Worm (Caenorhabditis elegans) whole organism, L1 larva: Measurements from ENCODE around the gene str-143.

Experiments
- C34B4.2 ChIP-seq: sonication (generic microtip); optimal IDR thresholded peaks from 2 replicates; lab custom pipeline; 2017; ENCODE audit warnings: mild to moderate bottlenecking, missing genetic modification characterization, missing compliant biosample characterization
- Y116A8C.19 ChIP-seq: sonication (generic microtip); optimal IDR thresholded peaks from 2 replicates; lab custom pipeline; 2016; ENCODE audit warnings: missing compliant biosample characterization, missing genetic modification characterization, borderline replicate concordance
- blmp-1 ChIP-seq: fragments of 150-350 bp; optimal IDR thresholded peaks from 2 replicates; lab custom pipeline; 2014; ENCODE audit warnings: missing biosample characterization, missing genetic modification characterization
- ceh-8 ChIP-seq: fragments of 200-800 bp; sonication (Bioruptor generic); optimal IDR thresholded peaks from 2 replicates; lab custom pipeline; 2018; ENCODE audit warnings: mild to moderate bottlenecking, missing genetic modification characterization, moderate library complexity, missing compliant biosample characterization
- ceh-88 ChIP-seq: fragments of 200-800 bp; sonication (Bioruptor generic); IDR thresholded peaks from 2 replicates; pipeline ENCODE4 v1.3.6; 2022; ENCODE audit warnings: missing genetic modification characterization, missing compliant biosample characterization
- ces-1 ChIP-seq: fragments of 150-350 bp; optimal IDR thresholded peaks from 2 replicates; lab custom pipeline; 2014; ENCODE audit warnings: missing biosample characterization, missing genetic modification reagents, missing genetic modification characterization
- elt-3 ChIP-seq, 6 experiments: fragments of 150-350 bp in 1 of 6; sonication (generic microtip); optimal IDR thresholded peaks; 2 replicates each; lab custom pipeline; 2017 to 2018; ENCODE audit warnings: missing biosample characterization in 6 of 6, missing genetic modification characterization in 6 of 6, inconsistent platforms in 1 of 6
- ets-5 ChIP-seq: fragments of 200-800 bp; sonication (Bioruptor generic); IDR thresholded peaks from 2 replicates; pipeline ENCODE4 v1.3.6; 2022; ENCODE audit warnings: missing genetic modification characterization, missing compliant biosample characterization
- fkh-8 ChIP-seq: sonication (generic microtip); optimal IDR thresholded peaks from 2 replicates; lab custom pipeline; 2016; ENCODE audit warnings: mild to moderate bottlenecking, missing genetic modification characterization, missing compliant biosample characterization
- grh-1 ChIP-seq: fragments of 200-800 bp; sonication (Bioruptor generic); IDR thresholded peaks from 2 replicates; pipeline ENCODE4 v1.3.6; 2022; ENCODE audit warnings: missing genetic modification reagents, missing genetic modification characterization, missing compliant biosample characterization
- hlh-17 ChIP-seq: fragments of 200-800 bp; sonication (Bioruptor generic); optimal IDR thresholded peaks from 2 replicates; lab custom pipeline; 2018; ENCODE audit warnings: missing genetic modification characterization, mild to moderate bottlenecking, missing compliant biosample characterization, moderate library complexity, borderline replicate concordance
- hlh-4 ChIP-seq: sonication (generic microtip); optimal IDR thresholded peaks from 2 replicates; lab custom pipeline; 2016; ENCODE audit warnings: mild to moderate bottlenecking, missing genetic modification characterization, missing compliant biosample characterization
- isw-1 ChIP-seq: fragments of 200-800 bp; sonication (Bioruptor generic); IDR thresholded peaks from 2 replicates; pipeline ENCODE4 v1.3.6; 2022; ENCODE audit warnings: missing genetic modification characterization, missing compliant biosample characterization
- lir-3 ChIP-seq: sonication (generic microtip); optimal IDR thresholded peaks from 2 replicates; lab custom pipeline; 2016; ENCODE audit warnings: mild to moderate bottlenecking, missing genetic modification characterization, moderate library complexity, missing compliant biosample characterization; ENCODE audit not compliant: poor library complexity
- mdl-1 ChIP-seq, 2 experiments: fragments of 150-350 bp; optimal IDR thresholded peaks; 2 replicates each; lab custom pipeline; 2014 to 2017; ENCODE audit warnings: missing biosample characterization in 2 of 2, missing genetic modification characterization in 2 of 2, inconsistent platforms in 1 of 2
- mef-2 ChIP-seq: fragments of 150-350 bp; optimal IDR thresholded peaks from 2 replicates; lab custom pipeline; 2014; ENCODE audit warnings: missing biosample characterization, missing genetic modification characterization
- mep-1 ChIP-seq: fragments of 150-350 bp; optimal IDR thresholded peaks from 2 replicates; lab custom pipeline; 2014; ENCODE audit warnings: missing biosample characterization, missing genetic modification characterization
- nhr-11 ChIP-seq: fragments of 150-350 bp; optimal IDR thresholded peaks from 2 replicates; lab custom pipeline; 2014; ENCODE audit warnings: missing biosample characterization, missing genetic modification characterization
- nhr-20 ChIP-seq: sonication (generic microtip); optimal IDR thresholded peaks from 2 replicates; lab custom pipeline; 2016; ENCODE audit warnings: mild to moderate bottlenecking, missing genetic modification characterization, missing compliant biosample characterization
- nhr-85 ChIP-seq: sonication (generic microtip); peaks from one replicate; lab custom pipeline; 2016; ENCODE audit warnings: missing genetic modification characterization, inconsistent platforms, missing compliant biosample characterization
- pax-3 ChIP-seq: fragments of 200-800 bp; sonication (Bioruptor generic); optimal IDR thresholded peaks from 2 replicates; lab custom pipeline; 2018; ENCODE audit warnings: mild to moderate bottlenecking, missing genetic modification characterization, moderate library complexity, missing compliant biosample characterization
- sox-4 ChIP-seq: sonication (generic microtip); optimal IDR thresholded peaks from 2 replicates; lab custom pipeline; 2016; ENCODE audit warnings: missing genetic modification characterization, missing compliant biosample characterization
- swsn-7 ChIP-seq: sonication (generic microtip); optimal IDR thresholded peaks from 2 replicates; lab custom pipeline; 2016; ENCODE audit warnings: missing genetic modification characterization, missing compliant biosample characterization
- tbx-2 ChIP-seq: sonication (generic microtip); optimal IDR thresholded peaks from 2 replicates; lab custom pipeline; 2016; ENCODE audit warnings: missing genetic modification characterization, missing compliant biosample characterization
- tlp-1 ChIP-seq: fragments of 150-350 bp; optimal IDR thresholded peaks from 2 replicates; lab custom pipeline; 2014; ENCODE audit warnings: missing biosample characterization, missing genetic modification characterization
- unc-86 ChIP-seq: sonication (generic microtip); optimal IDR thresholded peaks from 2 replicates; lab custom pipeline; 2016; ENCODE audit warnings: missing genetic modification characterization, missing compliant biosample characterization
- zip-4 ChIP-seq: fragments of 200-800 bp; sonication (Bioruptor generic); optimal IDR thresholded peaks from 2 replicates; lab custom pipeline; 2018; ENCODE audit warnings: mild to moderate bottlenecking, missing genetic modification characterization, moderate library complexity, missing compliant biosample characterization

Gene str-143

ce11 chrV:8062074-8062473 lies 7.5 kb downstream of the str-143 start, which contains the start of gene str-139:
TSS of gene str-139 (minus strand) at chrV:8062174.
- TF ChIP-seq sox-4, result no peak

ce11 chrV:8058359-8058758 lies 11.2 kb downstream of the str-143 start, which contains the start of gene str-138:
TSS of gene str-138 (plus strand) at chrV:8058659.
- no peak for TF ChIP-seq sox-4
- TF ChIP-seq elt-3 (tag; optimal IDR thresholded peaks at IDR 0.05; lab: Kevin White, UChicago), result no peak
- no peak for TF ChIP-seq mef-2
- no peak for TF ChIP-seq nhr-20
- no peak for TF ChIP-seq C34B4.2 (tag; lab: Kevin White, UChicago)

- TF ChIP-seq grh-1 (GFP tag; lab: Robert Waterston, UW), result 0 out of 2 replicates have a peak, but pooled peaks have one; percentile 14
Measured at ce11 chrV:8057771-8058170, 11.8 kb downstream of the str-143 start.

ce11 chrV:8055170-8055569 lies 14.4 kb downstream of the str-143 start:
- TF ChIP-seq ets-5 (GFP tag; lab: Robert Waterston, UW), result no peak
- peak; percentile 79 for TF ChIP-seq blmp-1 (tag; lab: Kevin White, UChicago)

- TF ChIP-seq ces-1 (GFP tag; lab: Kevin White, UChicago), result no peak
- TF ChIP-seq Y116A8C.19 (tag; lab: Kevin White, UChicago), result no peak
- peak; percentile 16 for TF ChIP-seq blmp-1 (tag; lab: Kevin White, UChicago)
- TF ChIP-seq mdl-1 (tag; optimal IDR thresholded peaks at IDR 0.05; lab: Kevin White, UChicago), result no peak
- TF ChIP-seq tlp-1 (tag; lab: Kevin White, UChicago), result no peak
- TF ChIP-seq mep-1 (tag; lab: Kevin White, UChicago), result no peak
- TF ChIP-seq nhr-11 (tag; lab: Kevin White, UChicago), result no peak
- peak; percentile 9 for TF ChIP-seq nhr-85 (tag; lab: Kevin White, UChicago)
- TF ChIP-seq hlh-4 (tag; lab: Kevin White, UChicago), result no peak
- TF ChIP-seq swsn-7 (tag; lab: Kevin White, UChicago), result no peak
- TF ChIP-seq, all 84 proteins: peak for 2
Measured at ce11 chrV:8054130-8054529, 15.4 kb downstream of the str-143 start, which contains the start of gene ZC513.2. TSS of gene ZC513.2 (plus strand) at chrV:8054430.

ce11 chrV:8051851-8052250 lies 17.7 kb downstream of the str-143 start, which contains the start of gene sth-1:
TSS of gene sth-1 (plus strand) at chrV:8052151.
- TF ChIP-seq lir-3 (tag; lab: Kevin White, UChicago) (no peak), blmp-1 (tag; lab: Kevin White, UChicago) (no peak), swsn-7 (tag; lab: Kevin White, UChicago) (no peak), ceh-88 (GFP tag; lab: Robert Waterston, UW) (no peak), zip-4 (GFP tag; lab: Kevin White, UChicago) (no peak), pax-3 (no peak), tbx-2 (tag; lab: Kevin White, UChicago) (no peak), unc-86 (tag; lab: Kevin White, UChicago) (no peak), fkh-8 (tag; lab: Kevin White, UChicago) (no peak), ceh-8 (GFP tag; lab: Kevin White, UChicago) (no peak)

ce11 chrV:8050811-8051210 lies 18.7 kb downstream of the str-143 start, which contains the start of gene col-43:
TSS of gene col-43 (minus strand) at chrV:8050911.
- TF ChIP-seq blmp-1 (tag; lab: Kevin White, UChicago), result peak; percentile 21
- TF ChIP-seq isw-1 (GFP tag; lab: Robert Waterston, UW), result no peak

- TF ChIP-seq hlh-17, result no peak
- TF ChIP-seq ceh-8 (GFP tag; lab: Kevin White, UChicago), result peak; percentile 14
- TF ChIP-seq, all 84 proteins: peak for 1
Measured at ce11 chrV:8050059-8050677, 19.4 kb downstream of the str-143 start.
